In the genomic region with DNA sequence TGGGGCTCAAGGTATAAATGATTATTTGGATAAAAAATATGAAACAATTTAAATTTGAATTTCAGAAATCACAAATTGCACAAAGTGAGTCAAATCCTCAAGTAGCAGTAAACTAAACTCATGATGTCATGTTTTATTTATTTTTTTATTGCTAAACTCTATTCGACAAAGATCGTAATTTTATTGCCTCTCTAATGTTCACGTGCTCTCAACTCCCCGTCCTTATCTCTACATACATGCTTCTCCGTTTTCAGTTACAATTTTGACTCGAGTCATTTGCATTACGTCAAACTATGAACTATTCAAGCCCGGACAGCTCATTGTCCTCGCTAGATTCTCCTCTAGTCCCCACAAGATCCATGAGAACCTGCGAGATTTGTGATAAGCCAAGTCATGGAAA, we compare ENCODE assay signal across 5 worm cellular contexts.
TF ChIP-seq lines count a peak whose summit lies in the region.

TSS of gene nhr-99 (plus strand) at position 263 of the 400 bp plus-strand sequence.

TF ChIP-seq in whole organism, L1 larva, 84 proteins besides CTCF, POLR2A, EP300 and RAD21:
- TF ChIP-seq elt-2 (tag; optimal IDR thresholded peaks at IDR 0.05; lab: Kevin White, UChicago) = peak; percentile 62
- peak in 1 of 2 experiments; percentile 10 for TF ChIP-seq lin-35 (GFP tag; optimal IDR thresholded peaks at IDR 0.05; lab: Kevin White, UChicago)
- TF ChIP-seq nhr-12 (tag; optimal IDR thresholded peaks at IDR 0.05; lab: Kevin White, UChicago) = no peak
- TF ChIP-seq nhr-20 (tag; optimal IDR thresholded peaks at IDR 0.05; lab: Kevin White, UChicago) = peak; percentile 40

TF ChIP-seq in whole organism, L2 larva, 48 proteins besides CTCF, POLR2A, EP300 and RAD21 (continues in another document):
- TF ChIP-seq ceh-16 (tag; optimal IDR thresholded peaks at IDR 0.05; lab: Kevin White, UChicago) (no peak), crh-2 (tag; optimal IDR thresholded peaks at IDR 0.05; lab: Kevin White, UChicago) (peak; percentile 26), egl-27 (tag; optimal IDR thresholded peaks at IDR 0.05; lab: Kevin White, UChicago) (no peak), ztf-1 (GFP tag; conservative IDR thresholded peaks at IDR 0.05; lab: Robert Waterston, UW) (no peak), peb-1 (tag; optimal IDR thresholded peaks at IDR 0.05; lab: Kevin White, UChicago) (no peak), ceh-82 (tag; optimal IDR thresholded peaks at IDR 0.05; lab: Kevin White, UChicago) (no peak), unc-62 (GFP tag; optimal IDR thresholded peaks at IDR 0.05; lab: Kevin White, UChicago) (no peak), mbf-1 (tag; optimal IDR thresholded peaks at IDR 0.05; lab: Kevin White, UChicago) (no peak), nhr-10 (tag; optimal IDR thresholded peaks at IDR 0.05; lab: Kevin White, UChicago) (no peak), ztf-4 (tag; optimal IDR thresholded peaks at IDR 0.05; lab: Kevin White, UChicago) (no peak), fos-1 (tag; optimal IDR thresholded peaks at IDR 0.05; lab: Kevin White, UChicago) (peak; percentile 79), lsy-2 (tag; optimal IDR thresholded peaks at IDR 0.05; lab: Kevin White, UChicago) (no peak), lin-11 (tag; optimal IDR thresholded peaks at IDR 0.05; lab: Kevin White, UChicago) (no peak), nhr-129 (tag; optimal IDR thresholded peaks at IDR 0.05; lab: Kevin White, UChicago) (no peak), elt-1 (tag; optimal IDR thresholded peaks at IDR 0.05; lab: Kevin White, UChicago) (no peak), elt-3 (tag; optimal IDR thresholded peaks at IDR 0.05; lab: Kevin White, UChicago) (no peak), C34F6.9 (tag; optimal IDR thresholded peaks at IDR 0.05; lab: Kevin White, UChicago) (no peak), nhr-6 (tag; optimal IDR thresholded peaks at IDR 0.05; lab: Kevin White, UChicago) (no peak), gmeb-1 (tag; optimal IDR thresholded peaks at IDR 0.05; lab: Kevin White, UChicago) (no peak), nhr-21 (tag; optimal IDR thresholded peaks at IDR 0.05; lab: Kevin White, UChicago) (no peak), nhr-23 (tag; optimal IDR thresholded peaks at IDR 0.05; lab: Kevin White, UChicago) (no peak)

TF ChIP-seq in whole organism, L3 larva, 47 proteins besides CTCF, POLR2A, EP300 and RAD21:
- TF ChIP-seq ztf-11 (tag; optimal IDR thresholded peaks at IDR 0.05; lab: Kevin White, UChicago) (no peak), elt-2 (tag; optimal IDR thresholded peaks at IDR 0.05; lab: Kevin White, UChicago) (peak; percentile 73), unc-39 (tag; optimal IDR thresholded peaks at IDR 0.05; lab: Kevin White, UChicago) (no peak), ztf-4 (tag; optimal IDR thresholded peaks at IDR 0.05; lab: Kevin White, UChicago) (no peak), pha-4 (tag; optimal IDR thresholded peaks at IDR 0.05; lab: Kevin White, UChicago) (peak; percentile 38), jun-1 (tag; optimal IDR thresholded peaks at IDR 0.05; lab: Kevin White, UChicago) (peak; percentile 62), nhr-77 (tag; optimal IDR thresholded peaks at IDR 0.05; lab: Kevin White, UChicago) (no peak), nhr-28 (tag; optimal IDR thresholded peaks at IDR 0.05; lab: Kevin White, UChicago) (no peak), pqm-1 (tag; optimal IDR thresholded peaks at IDR 0.05; lab: Kevin White, UChicago) (peak; percentile 85)
TF ChIP-seq in whole organism, L3 larva: peak in this region for 4.

TF ChIP-seq in whole organism, L4 larva, 104 proteins besides CTCF, POLR2A, EP300 and RAD21:
- no peak for TF ChIP-seq ZK337.2 (GFP tag; IDR thresholded peaks at IDR 0.05; lab: Robert Waterston, UW)
- TF ChIP-seq dve-1 (tag; optimal IDR thresholded peaks at IDR 0.05; lab: Kevin White, UChicago; ENCODE audit: insufficient read depth) = peak; percentile 71
- TF ChIP-seq mes-2 (tag; optimal IDR thresholded peaks at IDR 0.05; lab: Kevin White, UChicago; ENCODE audit: poor library complexity, severe bottlenecking) = no peak
- no peak for TF ChIP-seq D1046.2 (GFP tag; IDR thresholded peaks at IDR 0.05; lab: Robert Waterston, UW)
- no peak for TF ChIP-seq daf-16 (GFP tag; optimal IDR thresholded peaks at IDR 0.05; lab: Kevin White, UChicago)
- peak; percentile 75 for TF ChIP-seq daf-16 (tag; optimal IDR thresholded peaks at IDR 0.05; lab: Kevin White, UChicago)
- TF ChIP-seq mep-1 (tag; optimal IDR thresholded peaks at IDR 0.05; lab: Kevin White, UChicago) = no peak
- peak; percentile 80 for TF ChIP-seq nhr-28 (tag; optimal IDR thresholded peaks at IDR 0.05; lab: Kevin White, UChicago)
- no peak for TF ChIP-seq Y5F2A.4 (GFP tag; optimal IDR thresholded peaks at IDR 0.05; lab: Kevin White, UChicago)
- TF ChIP-seq pqm-1 (tag; optimal IDR thresholded peaks at IDR 0.05; lab: Kevin White, UChicago) = peak; percentile 46
- TF ChIP-seq hlh-11 (tag; optimal IDR thresholded peaks at IDR 0.05; lab: Kevin White, UChicago) = peak; percentile 61
- TF ChIP-seq snpc-1.2 (GFP tag; IDR thresholded peaks at IDR 0.05; lab: Robert Waterston, UW) = no peak
- no peak for TF ChIP-seq ctbp-1 (GFP tag; IDR thresholded peaks at IDR 0.05; lab: Robert Waterston, UW)
- no peak for TF ChIP-seq nhr-237 (tag; optimal IDR thresholded peaks at IDR 0.05; lab: Kevin White, UChicago)
- no peak for TF ChIP-seq unc-130 (GFP tag; optimal IDR thresholded peaks at IDR 0.05; lab: Kevin White, UChicago)
- no peak for TF ChIP-seq lin-1 (GFP tag; IDR thresholded peaks at IDR 0.05; lab: Robert Waterston, UW)
- TF ChIP-seq vab-7 (GFP tag; IDR thresholded peaks at IDR 0.05; lab: Robert Waterston, UW) = no peak
- peak; percentile 94 for TF ChIP-seq php-3 (GFP tag; IDR thresholded peaks at IDR 0.05; lab: Robert Waterston, UW)
- no peak for TF ChIP-seq F44E2.7 (GFP tag; IDR thresholded peaks at IDR 0.05; lab: Robert Waterston, UW)
- TF ChIP-seq hlh-30 (tag; optimal IDR thresholded peaks at IDR 0.05; lab: Kevin White, UChicago; ENCODE audit: insufficient read depth) = peak; percentile 39
- TF ChIP-seq nhr-77 (tag; optimal IDR thresholded peaks at IDR 0.05; lab: Kevin White, UChicago) = peak; percentile 47
- TF ChIP-seq set-16 (GFP tag; IDR thresholded peaks at IDR 0.05; lab: Robert Waterston, UW) = no peak
- no peak for TF ChIP-seq ceh-82 (tag; optimal IDR thresholded peaks at IDR 0.05; lab: Kevin White, UChicago)
- TF ChIP-seq dmd-6 (GFP tag; IDR thresholded peaks at IDR 0.05; lab: Robert Waterston, UW) = peak; percentile 79
- no peak for TF ChIP-seq fkh-10 (GFP tag; optimal IDR thresholded peaks at IDR 0.05; lab: Kevin White, UChicago)
- TF ChIP-seq mdl-1 (tag; optimal IDR thresholded peaks at IDR 0.05; lab: Kevin White, UChicago) = peak in 1 of 2 experiments; percentile 45
- TF ChIP-seq mxl-3 (GFP tag; optimal IDR thresholded peaks at IDR 0.05; lab: Kevin White, UChicago) = peak; percentile 27

TF ChIP-seq in whole organism, young adult, 124 proteins besides CTCF, POLR2A, EP300 and RAD21:
- no peak for TF ChIP-seq F23B12.7 (tag; optimal IDR thresholded peaks at IDR 0.05; lab: Kevin White, UChicago; ENCODE audit: insufficient read depth)
- peak; percentile 59 for TF ChIP-seq nhr-80 (tag; optimal IDR thresholded peaks at IDR 0.05; lab: Kevin White, UChicago)
- TF ChIP-seq Y67H2A.10 (GFP tag; conservative IDR thresholded peaks at IDR 0.05; lab: Robert Waterston, UW) = no peak
- no peak for TF ChIP-seq zim-3 (tag; optimal IDR thresholded peaks at IDR 0.05; lab: Kevin White, UChicago)
- TF ChIP-seq sdz-38 (tag; optimal IDR thresholded peaks at IDR 0.05; lab: Kevin White, UChicago) = no peak
- TF ChIP-seq ZK185.1 (tag; optimal IDR thresholded peaks at IDR 0.05; lab: Kevin White, UChicago; ENCODE audit: poor library complexity, severe bottlenecking) = no peak
- TF ChIP-seq atf-7 (tag; optimal IDR thresholded peaks at IDR 0.05; lab: Kevin White, UChicago) = peak; percentile 46
- no peak for TF ChIP-seq mxl-1 (tag; optimal IDR thresholded peaks at IDR 0.05; lab: Kevin White, UChicago)
